Worm (Caenorhabditis elegans) whole organism, L4 larva: ENCODE data around the gene exc-15.

Experiments used
- aly-2 ChIP-seq: sonication (generic microtip); optimal IDR thresholded peaks from 2 replicates; lab custom pipeline; 2018; ENCODE audit warnings: missing biosample characterization, missing genetic modification characterization
- daf-12 ChIP-seq: fragments of 150-350 bp; optimal IDR thresholded peaks from 2 replicates; lab custom pipeline; 2014; ENCODE audit warnings: missing biosample characterization, missing genetic modification reagents, missing genetic modification characterization
- lin-15B ChIP-seq: fragments of 150-350 bp; sonication (generic microtip); optimal IDR thresholded peaks from 3 replicates; lab custom pipeline; 2014; ENCODE audit warnings: missing biosample characterization, missing genetic modification characterization
- nhr-237 ChIP-seq: sonication (generic microtip); optimal IDR thresholded peaks from 2 replicates; lab custom pipeline; 2017; ENCODE audit warnings: missing biosample characterization, missing genetic modification characterization
- nhr-28 ChIP-seq: fragments of 150-350 bp; optimal IDR thresholded peaks from 2 replicates; lab custom pipeline; 2014; ENCODE audit warnings: missing biosample characterization, missing genetic modification characterization
- pha-4 ChIP-seq, 2 experiments: fragments of 150-350 bp in 1 of 2; fragments of 200-800 bp in 1 of 2; sonication (Bioruptor generic) in 1 of 2; IDR thresholded peaks in 1 of 2; optimal IDR thresholded peaks in 1 of 2; 2 replicates each; pipeline versions ENCODE4 v1.3.6 to Lab custom; 2014 to 2022; ENCODE audit warnings: missing genetic modification characterization in 2 of 2, missing genetic modification reagents in 2 of 2, missing biosample characterization in 1 of 2, missing compliant biosample characterization in 1 of 2
- ztf-11 ChIP-seq: fragments of 150-350 bp; optimal IDR thresholded peaks from 2 replicates; lab custom pipeline; 2014; ENCODE audit warnings: missing biosample characterization, missing genetic modification characterization

ce11 chrV:4487888-4488287, 4.6 kb downstream of the exc-15 start:
- TF ChIP-seq nhr-28 (tag; lab: Kevin White, UChicago) (no peak), lin-15B (tag; lab: Kevin White, UChicago) (no peak), pha-4 (GFP tag; IDR thresholded peaks at IDR 0.05; lab: Robert Waterston, UW) (no peak), pha-4 (tag; optimal IDR thresholded peaks at IDR 0.05; lab: Kevin White, UChicago) (no peak), aly-2 (tag; lab: Kevin White, UChicago) (no peak), daf-12 (no peak), nhr-237 (tag; lab: Kevin White, UChicago) (no peak), ztf-11 (tag; lab: Kevin White, UChicago) (no peak)
